Fruit fly (Drosophila melanogaster): ENCODE data around the gene Sec3.

The Sec3 gene

dm6 chr3L:17403268-17403667, 21.7 kb downstream of the Sec3 start:
- TF ChIP-seq CG17801 (GFP tag; optimal IDR thresholded peaks at IDR 0.05; ENCODE audit: partially characterized antibody), result no peak

DNA sequence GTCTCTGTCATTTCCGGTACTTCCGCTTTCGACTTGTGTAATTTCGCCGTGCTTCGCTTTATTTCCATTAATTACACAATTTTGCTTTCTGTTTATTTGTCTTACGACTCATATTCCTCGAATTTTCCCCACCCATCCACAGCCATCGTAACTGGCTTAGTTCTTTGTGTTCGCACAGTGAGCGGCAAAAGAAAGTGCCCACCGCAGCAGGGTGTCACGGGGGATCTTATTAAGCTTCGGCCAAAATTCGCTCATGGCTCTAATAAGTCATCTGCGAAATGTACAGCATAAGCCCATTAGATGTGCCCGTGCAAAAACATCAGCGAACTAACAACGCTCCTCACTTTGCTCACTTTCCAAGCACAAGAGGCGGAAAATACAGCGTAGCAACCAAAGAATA, 22.6 kb downstream of the Sec3 start:
- no peak for TF ChIP-seq CG17801 (GFP tag; optimal IDR thresholded peaks at IDR 0.05; ENCODE audit: partially characterized antibody)

dm6 chr3L:17401411-17401810, 23.6 kb downstream of the Sec3 start:
- no peak for TF ChIP-seq CG17801 (GFP tag; optimal IDR thresholded peaks at IDR 0.05; ENCODE audit: partially characterized antibody)

DNA sequence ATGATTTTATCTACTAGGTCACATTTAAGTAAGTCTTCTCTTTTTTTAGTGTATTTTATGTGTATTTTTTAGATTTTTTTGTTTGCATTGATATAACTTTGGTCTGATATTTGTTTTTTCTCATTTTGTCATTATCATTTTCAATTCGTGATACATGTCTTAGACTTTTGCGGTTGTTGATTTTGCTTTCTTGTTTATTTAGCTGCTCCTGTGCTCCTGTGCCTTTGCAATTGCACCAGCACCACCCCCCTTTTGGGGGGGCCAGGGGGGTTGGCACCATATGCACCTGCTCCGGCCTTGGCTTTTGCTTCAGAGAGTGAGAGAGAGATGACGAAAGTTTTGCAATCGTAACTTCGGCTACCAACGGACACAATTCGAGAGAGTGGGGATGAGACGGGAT, 24.1 kb downstream of the Sec3 start:
- no peak for TF ChIP-seq CG17801 (GFP tag; optimal IDR thresholded peaks at IDR 0.05; ENCODE audit: partially characterized antibody)

- no peak for TF ChIP-seq CG17801 (GFP tag; optimal IDR thresholded peaks at IDR 0.05; ENCODE audit: partially characterized antibody)
Observed at dm6 chr3L:17399014-17399413, 26.0 kb downstream of the Sec3 start.

DNA sequence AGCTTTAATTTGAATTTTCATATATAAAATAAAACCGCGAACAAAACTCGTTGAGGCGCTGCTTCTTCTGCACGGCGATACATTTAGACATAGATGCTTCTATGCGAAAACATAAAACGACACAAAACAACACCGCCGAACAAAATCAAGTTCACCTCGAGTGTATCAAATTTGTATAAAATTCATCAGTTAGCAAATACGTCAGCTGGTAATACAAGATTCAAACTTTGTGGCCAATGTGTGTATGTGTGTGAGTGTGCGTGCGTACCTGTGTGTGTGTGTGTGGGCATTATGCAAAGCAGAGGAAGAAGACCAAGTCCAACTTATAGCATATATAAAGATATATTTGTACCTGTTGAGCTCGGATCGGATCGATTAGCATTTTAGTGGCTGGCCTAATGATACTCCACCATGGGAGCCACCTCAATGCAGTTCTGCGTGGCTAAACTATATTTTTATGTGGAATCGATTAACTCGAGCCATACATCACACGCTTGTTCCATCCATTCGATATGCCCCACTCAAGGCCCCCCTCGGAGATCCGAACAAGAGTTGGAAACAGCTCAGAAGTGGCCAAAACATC, 30.5 kb downstream of the Sec3 start:
- TF ChIP-seq CG17801 (GFP tag; optimal IDR thresholded peaks at IDR 0.05; ENCODE audit: partially characterized antibody), result no peak

- no peak for TF ChIP-seq CG17801 (GFP tag; optimal IDR thresholded peaks at IDR 0.05; ENCODE audit: partially characterized antibody)
Observed at dm6 chr3L:17393098-17393497, 31.9 kb downstream of the Sec3 start.

- TF ChIP-seq CG17801 (GFP tag; optimal IDR thresholded peaks at IDR 0.05; ENCODE audit: partially characterized antibody), result no peak
Observed at dm6 chr3L:17392412-17392811, 32.6 kb downstream of the Sec3 start.

DNA sequence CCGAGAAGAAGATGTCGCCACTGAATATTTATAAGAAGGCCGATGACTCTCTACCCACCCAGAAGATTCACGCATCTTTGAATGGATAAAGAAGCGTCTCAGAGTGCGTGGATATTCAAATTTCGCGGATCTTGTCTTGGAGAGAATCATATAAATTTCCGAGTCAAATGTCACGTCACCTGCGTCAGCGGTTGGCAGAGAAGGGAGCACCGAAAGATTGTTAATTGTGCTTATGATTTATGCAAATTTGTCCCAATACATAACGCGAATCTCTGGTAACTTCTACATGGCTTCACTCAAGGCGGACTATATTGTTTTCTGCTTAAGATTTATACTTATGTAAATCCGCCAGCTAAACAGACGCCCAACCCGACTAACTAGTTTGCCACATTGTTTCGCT, 33.9 kb downstream of the Sec3 start:
- no peak for TF ChIP-seq CG17801 (GFP tag; optimal IDR thresholded peaks at IDR 0.05; ENCODE audit: partially characterized antibody)

- TF ChIP-seq CG17801 (GFP tag; optimal IDR thresholded peaks at IDR 0.05; ENCODE audit: partially characterized antibody), result no peak
Observed at dm6 chr3L:17388895-17389294, 36.1 kb downstream of the Sec3 start, which contains the start of gene CG13731. CG13731 (minus strand) TSS chr3L:17388956.

DNA sequence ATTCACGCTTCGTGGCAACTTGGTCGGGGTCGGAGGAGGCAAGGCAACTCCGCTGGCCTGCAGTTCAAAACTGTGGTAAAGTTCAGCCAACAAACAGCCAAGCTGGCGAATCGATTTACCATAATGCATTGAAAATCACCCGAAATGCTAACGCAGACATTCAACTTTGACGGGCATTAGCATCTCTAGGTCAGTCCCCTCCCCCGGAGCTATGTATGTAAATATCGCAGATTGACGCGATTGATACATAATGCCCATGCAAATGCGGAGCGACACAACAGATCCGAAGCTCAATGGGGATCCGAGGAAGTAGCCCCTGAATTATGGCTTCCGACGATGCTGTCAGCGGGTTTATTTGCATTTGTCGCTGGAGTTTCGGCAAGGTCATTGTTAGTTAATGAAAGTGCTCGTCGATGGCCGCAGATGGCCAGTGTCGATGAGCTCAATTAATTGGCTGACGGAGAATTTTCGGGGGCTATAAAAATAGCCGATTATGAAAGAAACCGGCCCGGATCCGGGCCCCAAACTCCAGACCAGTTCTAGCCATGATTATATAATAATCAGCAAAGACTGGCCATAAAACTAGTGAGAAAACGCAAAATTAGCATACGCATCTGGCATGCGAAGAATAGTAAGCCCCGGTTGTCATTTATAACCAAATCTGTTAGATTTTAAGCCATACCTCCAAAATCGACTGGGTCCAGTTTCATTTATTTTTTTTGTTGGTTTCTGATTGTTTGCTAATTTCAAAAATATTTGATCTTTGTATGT, 38.2 kb downstream of the Sec3 start:
- no peak for TF ChIP-seq CG17801 (GFP tag; optimal IDR thresholded peaks at IDR 0.05; ENCODE audit: partially characterized antibody)

DNA sequence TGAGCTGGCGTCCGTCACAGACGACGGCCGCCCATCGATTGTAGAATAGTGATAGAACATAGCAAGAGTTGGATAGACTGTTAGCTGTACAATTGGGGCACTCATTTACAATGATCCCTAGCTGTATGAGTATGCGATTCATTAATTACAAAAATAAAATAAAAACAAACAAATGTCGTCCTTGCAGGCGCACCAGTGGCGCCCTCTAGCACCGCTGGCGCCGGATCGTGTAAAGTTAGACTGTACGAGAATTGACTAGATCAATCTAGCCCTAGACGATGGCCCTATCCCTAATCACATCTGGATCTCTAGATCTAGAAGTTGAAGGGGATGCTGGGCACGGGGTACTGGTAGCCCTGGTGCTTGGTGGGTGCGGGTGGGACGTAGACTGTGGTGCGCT, 41.3 kb downstream of the Sec3 start:
- no peak for TF ChIP-seq CG17801 (GFP tag; optimal IDR thresholded peaks at IDR 0.05; ENCODE audit: partially characterized antibody)

- no peak for TF ChIP-seq CG17801 (GFP tag; optimal IDR thresholded peaks at IDR 0.05; ENCODE audit: partially characterized antibody)
Observed at dm6 chr3L:17383285-17383684, 41.7 kb downstream of the Sec3 start.

DNA sequence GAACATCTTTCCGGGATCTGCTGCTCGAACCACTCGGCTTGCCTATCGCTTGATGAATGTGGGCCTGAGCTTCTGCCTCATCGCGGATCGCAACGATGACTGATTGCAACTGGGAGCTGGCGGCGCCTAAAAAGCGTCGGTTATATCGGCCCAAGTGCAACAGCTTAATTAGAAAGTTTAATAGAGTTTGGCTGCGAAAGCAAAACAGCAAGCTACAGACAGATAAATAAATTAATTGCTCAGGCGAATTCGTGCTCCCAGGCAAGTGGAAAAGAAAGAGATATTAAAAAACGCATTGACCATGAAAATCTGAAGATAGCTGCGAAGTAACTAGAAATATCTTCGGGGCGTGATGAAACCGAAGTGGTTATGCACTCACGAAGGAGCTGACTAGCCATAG, 42.4 kb downstream of the Sec3 start, which contains the start of gene CG13728:
CG13728 (minus strand) TSS at position 101 of the 400 bp plus-strand sequence.
- no peak for TF ChIP-seq CG17801 (GFP tag; optimal IDR thresholded peaks at IDR 0.05; ENCODE audit: partially characterized antibody)

DNA sequence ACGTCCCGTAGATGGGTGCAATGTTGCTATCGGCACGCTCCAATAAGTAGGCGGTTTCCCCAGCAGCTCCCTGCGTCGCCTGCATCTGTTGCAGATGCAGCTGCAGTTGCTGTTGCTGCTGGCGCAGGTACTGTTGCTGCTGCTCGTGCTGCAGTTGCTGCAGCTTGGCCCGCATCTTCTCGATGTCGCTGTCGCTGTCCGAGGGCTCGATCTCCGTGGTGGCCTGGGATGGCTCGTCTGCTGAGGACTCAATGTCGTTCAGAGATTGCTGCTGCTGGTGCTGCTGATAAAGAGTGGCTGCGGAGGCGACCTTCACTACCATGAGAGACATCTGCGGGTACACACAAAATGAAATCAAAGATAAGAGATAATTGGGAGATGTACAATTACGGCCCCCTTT, 43.0 kb downstream of the Sec3 start:
- no peak for TF ChIP-seq CG17801 (GFP tag; optimal IDR thresholded peaks at IDR 0.05; ENCODE audit: partially characterized antibody)

DNA sequence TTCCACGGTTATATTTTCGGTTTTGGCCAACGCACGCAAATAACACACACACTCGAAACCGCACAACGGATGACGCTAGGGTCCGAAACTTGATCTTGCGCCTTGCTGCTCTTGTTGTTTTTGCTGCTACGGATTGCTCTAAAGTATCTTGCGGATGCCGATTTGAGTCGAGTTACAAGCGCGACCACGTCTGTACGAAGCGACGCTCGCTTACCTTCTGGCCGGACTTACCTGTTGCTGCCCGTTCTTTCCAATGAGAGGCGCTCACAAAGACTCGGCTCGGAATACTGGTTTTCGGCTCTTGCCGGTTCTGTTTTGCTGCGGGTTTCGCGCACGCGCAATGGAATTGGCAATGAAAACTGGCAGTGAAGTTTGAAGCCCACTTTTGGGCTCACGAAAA, 45.7 kb downstream of the Sec3 start, which contains the start of gene Cad74A:
Cad74A (minus strand) TSS at position 220 of the 400 bp plus-strand sequence.
- no peak for TF ChIP-seq CG17801 (GFP tag; optimal IDR thresholded peaks at IDR 0.05; ENCODE audit: partially characterized antibody)
